Worm (Caenorhabditis elegans): ENCODE results near the gene spp-18.
"Not testable (repeated sequence)": the region's sequence is repeated elsewhere in the genome, so short reads cannot be mapped to it uniquely, and the experiment has no call there.

Gene spp-18

DNA sequence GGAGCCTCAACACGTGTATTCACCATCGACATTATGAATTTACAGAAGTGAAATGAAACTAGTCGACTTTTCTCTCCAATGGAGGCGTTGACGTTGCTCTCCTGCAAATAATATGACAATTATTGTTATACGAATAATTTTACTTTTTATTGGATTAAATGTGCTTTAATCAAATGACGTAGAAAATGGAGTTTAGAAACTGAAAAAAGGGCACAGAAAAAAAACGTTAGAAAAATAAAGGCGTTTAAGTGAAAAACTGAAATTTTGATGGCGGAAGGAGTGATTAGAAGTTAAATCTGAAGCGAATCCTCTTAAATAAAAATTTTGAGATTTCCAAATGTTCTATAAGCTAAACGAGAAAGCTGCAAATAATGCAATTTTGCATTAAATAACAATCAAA lies 13.5 kb upstream of the spp-18 start, which contains the start of gene npr-2:
TSS of gene npr-2 (minus strand) at position 101 of the 400 bp plus-strand sequence.
- no peak for TF ChIP-seq eyg-1 (tag; optimal IDR thresholded peaks at IDR 0.05)
- TF ChIP-seq elt-2 (tag; optimal IDR thresholded peaks at IDR 0.05), result no peak
- no peak for TF ChIP-seq ama-1 (optimal IDR thresholded peaks at IDR 0.05)
- no peak for TF ChIP-seq dmd-4 (tag; optimal IDR thresholded peaks at IDR 0.05; ENCODE audit: borderline replicate concordance)

DNA sequence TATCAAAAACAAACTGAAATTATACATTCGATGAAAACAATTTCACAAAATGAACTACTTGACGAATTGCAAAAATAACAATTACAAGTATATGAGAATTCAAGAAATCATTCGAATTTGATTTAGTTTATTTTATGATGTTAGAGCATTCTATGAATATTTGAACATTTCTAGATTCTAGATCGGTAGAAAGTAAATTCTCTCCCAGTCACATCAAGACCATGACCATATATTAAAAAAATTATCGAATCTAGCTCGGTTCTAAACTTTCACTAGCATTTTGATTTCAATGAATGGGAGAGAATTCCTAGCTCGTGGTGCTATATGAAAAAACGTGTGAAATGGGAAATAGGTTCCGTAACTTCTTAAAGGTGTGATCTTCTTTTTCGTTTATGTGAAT lies 9.2 kb upstream of the spp-18 start:
- TF ChIP-seq che-1 (tag; optimal IDR thresholded peaks at IDR 0.05) (no peak), hlh-30 (tag; optimal IDR thresholded peaks at IDR 0.05; ENCODE audit: insufficient read depth) (no peak), hlh-13 (GFP tag; optimal IDR thresholded peaks at IDR 0.05) (no peak), ama-1 (optimal IDR thresholded peaks at IDR 0.05) (no peak), ceh-24 (tag; optimal IDR thresholded peaks at IDR 0.05) (no peak), pha-2 (tag; optimal IDR thresholded peaks at IDR 0.05) (no peak), ceh-22 (tag; optimal IDR thresholded peaks at IDR 0.05) (no peak), ceh-19 (GFP tag; optimal IDR thresholded peaks at IDR 0.05) (no peak), mec-3 (tag; optimal IDR thresholded peaks at IDR 0.05; ENCODE audit: borderline replicate concordance) (no peak)

DNA sequence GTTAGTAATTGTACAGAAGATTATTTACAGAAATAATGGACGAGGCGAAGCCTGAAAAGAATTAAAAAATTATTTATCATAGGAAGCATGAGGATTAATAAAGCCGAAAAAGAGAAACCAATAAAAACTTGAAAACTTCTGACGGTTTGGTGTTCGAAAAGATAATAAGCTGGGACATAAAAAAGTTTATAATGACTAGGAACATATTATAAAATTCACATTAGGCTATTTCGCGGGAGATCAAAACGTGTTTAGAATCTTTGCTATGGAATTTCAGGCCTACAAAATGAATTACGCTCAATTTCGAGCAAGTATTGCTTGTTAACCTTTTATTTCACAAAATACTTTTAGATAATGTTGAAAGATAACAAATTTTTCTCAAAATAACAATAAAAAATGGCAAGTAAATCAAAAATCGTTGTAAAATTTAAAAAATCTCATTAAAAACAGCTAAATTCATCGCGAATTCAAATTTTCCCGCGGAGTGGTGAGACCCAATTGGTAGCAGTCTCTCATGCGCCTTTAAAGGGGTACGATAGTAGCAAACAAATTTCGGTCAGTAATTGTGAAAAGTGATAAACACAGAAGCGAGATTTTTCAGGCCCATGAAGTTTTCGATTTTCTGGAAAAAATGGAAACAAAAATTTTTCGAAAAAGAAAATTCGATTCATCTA lies 4.6 kb upstream of the spp-18 start, which contains the start of gene trcs-1:
TSS of gene trcs-1 (minus strand) at position 51 of the 674 bp plus-strand sequence.
- no peak for TF ChIP-seq odd-2 (tag; optimal IDR thresholded peaks at IDR 0.05)
- no peak for TF ChIP-seq hlh-15 (tag; optimal IDR thresholded peaks at IDR 0.05)
- no peak for TF ChIP-seq pha-2 (tag; optimal IDR thresholded peaks at IDR 0.05)
- TF ChIP-seq F13H6.1 (tag; optimal IDR thresholded peaks at IDR 0.05), result no peak
- no peak for TF ChIP-seq ttx-3 (tag; optimal IDR thresholded peaks at IDR 0.05)
- TF ChIP-seq unc-86 (tag; optimal IDR thresholded peaks at IDR 0.05), result no peak
- no peak for TF ChIP-seq elt-4 (tag; optimal IDR thresholded peaks at IDR 0.05)
- TF ChIP-seq C38D4.7 (GFP tag; optimal IDR thresholded peaks at IDR 0.05), result no peak
- TF ChIP-seq sdc-2 (tag; optimal IDR thresholded peaks at IDR 0.05), result no peak

DNA sequence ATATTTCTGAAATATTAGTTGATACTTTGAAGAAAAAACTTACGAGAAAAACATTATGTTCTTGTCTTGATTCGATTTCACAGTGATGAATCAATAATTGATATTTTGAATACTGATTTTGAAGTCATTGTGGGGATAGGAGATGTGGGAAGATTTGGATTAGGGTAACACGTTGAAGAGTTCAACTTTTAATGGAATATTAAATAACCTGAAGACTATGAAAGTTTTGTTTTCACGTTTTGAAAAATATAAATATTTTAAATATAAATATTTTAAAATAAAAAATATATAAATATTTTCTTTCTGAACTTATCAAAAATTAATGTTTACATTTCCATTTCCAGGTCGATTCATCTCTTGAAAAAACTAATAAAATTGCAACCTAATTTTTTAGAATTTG lies 1.1 kb upstream of the spp-18 start, which contains the start of gene pei-1:
TSS of gene pei-1 (minus strand) at position 101 of the 400 bp plus-strand sequence.
- no peak for TF ChIP-seq ceh-14 (tag; optimal IDR thresholded peaks at IDR 0.05)
- no peak for TF ChIP-seq hlh-30 (tag; optimal IDR thresholded peaks at IDR 0.05; ENCODE audit: insufficient read depth)
- no peak for TF ChIP-seq K09A11.1 (tag; optimal IDR thresholded peaks at IDR 0.05; ENCODE audit: insufficient read depth)
- TF ChIP-seq madf-2 (tag; optimal IDR thresholded peaks at IDR 0.05), result no peak
- no peak for TF ChIP-seq syd-9 (tag; optimal IDR thresholded peaks at IDR 0.05)
- TF ChIP-seq eyg-1 (tag; optimal IDR thresholded peaks at IDR 0.05), result no peak
- no peak for TF ChIP-seq C38D4.7 (GFP tag; optimal IDR thresholded peaks at IDR 0.05)
- no peak for TF ChIP-seq ceh-30 (tag; optimal IDR thresholded peaks at IDR 0.05)
- no peak for TF ChIP-seq sox-2 (GFP tag; IDR thresholded peaks at IDR 0.05)
- TF ChIP-seq unc-3 (GFP tag; conservative IDR thresholded peaks at IDR 0.05), result no peak
- no peak for TF ChIP-seq unc-3 (tag; optimal IDR thresholded peaks at IDR 0.05)
- no peak for TF ChIP-seq fkh-10 (GFP tag; optimal IDR thresholded peaks at IDR 0.05)

DNA sequence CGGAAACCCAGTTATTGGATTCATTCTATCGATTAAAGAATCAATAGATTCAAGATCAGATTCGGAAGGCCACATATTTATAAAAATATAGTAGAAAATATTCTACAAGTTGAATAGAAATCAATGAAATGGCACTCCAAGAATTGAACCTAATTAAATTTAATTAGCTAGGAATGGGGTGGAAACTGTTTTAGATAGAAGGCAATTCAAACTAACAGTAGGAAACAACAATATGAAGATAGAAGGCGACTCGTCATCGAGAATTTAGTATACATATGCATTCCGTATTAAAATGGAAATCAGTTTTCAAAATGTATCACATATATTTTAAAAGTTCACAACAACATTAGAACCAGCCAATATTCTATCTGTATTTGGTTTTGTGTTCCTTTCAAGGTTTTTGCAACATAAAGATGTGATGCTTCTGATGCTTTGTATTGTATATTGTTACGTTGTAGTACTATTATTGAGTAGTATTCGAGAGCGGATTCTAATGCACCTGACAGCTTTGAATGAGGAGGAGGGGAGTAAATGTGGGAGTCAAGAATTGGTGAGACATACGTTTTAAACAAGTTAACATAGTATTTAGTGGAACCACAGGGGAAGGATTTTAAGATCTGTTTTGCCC lies 2.4 kb downstream of the spp-18 start, which contains the start of the genes F27C8.3 and F27C8.2:
TSS of gene F27C8.3 (minus strand) at position 101 of the 628 bp plus-strand sequence.
TSS of gene F27C8.2 (plus strand) at position 578 of the 628 bp plus-strand sequence.
- TF ChIP-seq pat-9, ceh-14, rnt-1 (tag; optimal IDR thresholded peaks at IDR 0.05): not testable (repeated sequence)
